Fruit fly (Drosophila melanogaster): ENCODE data around the gene CG4367.

CG4367 gene

DNA sequence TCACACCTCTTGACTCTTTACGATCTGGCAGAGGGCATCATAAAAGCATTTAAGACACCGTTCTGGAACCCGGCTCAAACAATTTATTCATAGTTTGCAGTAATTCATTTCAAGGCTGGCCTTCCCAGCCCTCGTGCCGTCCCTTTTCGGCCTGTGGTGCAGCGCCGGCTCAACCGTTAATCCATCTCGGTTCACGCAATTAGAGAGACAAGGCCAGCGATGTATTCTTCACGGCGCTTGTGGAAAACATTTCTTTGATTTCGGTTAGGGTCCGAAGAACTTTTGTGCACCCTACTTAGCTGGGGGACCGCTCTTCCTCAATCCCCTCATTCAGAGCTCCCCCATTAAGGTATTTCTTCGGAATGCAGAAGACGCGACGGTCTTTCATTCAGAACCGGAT is 13.7 kb downstream of the CG4367 start (continued):
- TF ChIP-seq stc (GFP tag; IDR thresholded peaks at IDR 0.05) (no peak), CG10321 (GFP tag; IDR thresholded peaks at IDR 0.05) (peak; percentile 50), Hmx (GFP tag; optimal IDR thresholded peaks at IDR 0.05) (no peak), CG8359 (GFP tag; optimal IDR thresholded peaks at IDR 0.05; ENCODE audit: borderline replicate concordance) (no peak), CG10959 (GFP tag; IDR thresholded peaks at IDR 0.05) (no peak), CG10274 (GFP tag; optimal IDR thresholded peaks at IDR 0.05) (peak; percentile 84), MBD-R2 (GFP tag; IDR thresholded peaks at IDR 0.05) (no peak), ap (GFP tag; IDR thresholded peaks at IDR 0.05) (no peak), CG7963 (GFP tag; IDR thresholded peaks at IDR 0.05; ENCODE audit: partially characterized antibody) (no peak), vvl (GFP tag; IDR thresholded peaks at IDR 0.05) (peak; percentile 33; the same call in 1 of the 2 replicates), jing (GFP tag; optimal IDR thresholded peaks at IDR 0.05) (no peak), CG13123 (GFP tag; optimal IDR thresholded peaks at IDR 0.05) (no peak), dpn (GFP tag; optimal IDR thresholded peaks at IDR 0.05) (no peak), oc (tag; optimal IDR thresholded peaks at IDR 0.05) (peak; percentile 82), Hr78 (GFP tag; optimal IDR thresholded peaks at IDR 0.05) (peak in 1 of 2 experiments; percentile 86)

DNA sequence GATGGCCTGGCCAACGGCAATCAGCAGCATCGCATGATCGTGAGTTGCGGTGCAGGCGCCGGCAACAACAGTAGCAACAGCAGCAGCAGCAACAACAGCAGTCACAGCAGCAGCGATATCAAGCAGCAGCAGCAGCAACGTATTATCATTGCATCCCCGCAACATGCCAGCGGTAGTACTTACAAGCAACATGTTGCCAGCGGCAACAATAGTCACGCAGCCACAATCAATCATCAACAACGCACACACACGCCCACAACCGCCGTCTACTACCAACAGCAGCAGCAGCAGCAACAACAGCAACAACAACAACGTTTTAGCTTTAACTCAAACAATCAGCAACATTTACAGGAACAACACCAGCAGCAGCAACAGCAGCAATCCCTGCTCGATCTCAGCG is 16.2 kb downstream of the CG4367 start:
- TF ChIP-seq Ravus (GFP tag; IDR thresholded peaks at IDR 0.05) (no peak), C15 (GFP tag; IDR thresholded peaks at IDR 0.05) (no peak), D (optimal IDR thresholded peaks at IDR 0.05) (peak; percentile 21), D (GFP tag; optimal IDR thresholded peaks at IDR 0.05) (no peak), CG5180 (GFP tag; optimal IDR thresholded peaks at IDR 0.05) (peak; percentile 43), pnt (GFP tag; optimal IDR thresholded peaks at IDR 0.05) (no peak), odd (GFP tag; optimal IDR thresholded peaks at IDR 0.05) (no peak), CG14441 (GFP tag; IDR thresholded peaks at IDR 0.05) (no peak), CG11504 (tag; optimal IDR thresholded peaks at IDR 0.05) (peak; percentile 93)

DNA sequence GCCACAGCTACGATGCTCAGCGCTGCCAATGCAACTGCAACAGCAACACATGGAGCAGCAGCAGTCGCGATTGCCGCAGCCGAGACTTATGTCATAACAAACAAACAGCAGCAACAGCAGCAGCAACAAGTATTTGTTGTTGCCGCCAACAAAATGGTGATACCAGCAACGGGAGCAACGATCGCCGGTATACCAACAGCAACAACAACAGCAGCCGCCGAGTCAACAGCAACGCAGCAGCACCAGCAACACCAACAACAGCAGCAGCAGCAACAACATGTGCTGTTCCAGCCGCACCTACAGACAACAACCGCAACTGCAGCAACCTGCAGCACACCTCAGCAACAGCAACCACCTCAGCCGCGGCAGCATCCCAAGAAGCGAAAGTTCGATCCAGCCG is 16.7 kb downstream of the CG4367 start:
- no peak for TF ChIP-seq CrebB (tag; optimal IDR thresholded peaks at IDR 0.05)
- TF ChIP-seq Poxn (GFP tag; IDR thresholded peaks at IDR 0.05): no peak
- no peak for TF ChIP-seq CG18262 (tag; optimal IDR thresholded peaks at IDR 0.05)
- peak; percentile 79 for TF ChIP-seq CG5180 (GFP tag; optimal IDR thresholded peaks at IDR 0.05)
- TF ChIP-seq jumu (GFP tag; optimal IDR thresholded peaks at IDR 0.05): no peak
- TF ChIP-seq twi (tag; optimal IDR thresholded peaks at IDR 0.05): peak; percentile 31
- TF ChIP-seq fd3F (GFP tag; optimal IDR thresholded peaks at IDR 0.05): no peak
- peak in 1 of 2 experiments; percentile 81 for TF ChIP-seq Dfd (GFP tag; optimal IDR thresholded peaks at IDR 0.05)
- no peak for TF ChIP-seq E2f1 (GFP tag; IDR thresholded peaks at IDR 0.05)
- no peak for TF ChIP-seq CG10959 (GFP tag; IDR thresholded peaks at IDR 0.05)
- TF ChIP-seq CG10431 (GFP tag; optimal IDR thresholded peaks at IDR 0.05): no peak
- no peak for TF ChIP-seq CG11398 (GFP tag; optimal IDR thresholded peaks at IDR 0.05)
- TF ChIP-seq CG4360 (GFP tag; IDR thresholded peaks at IDR 0.05): 0 out of 2 replicates have a peak, but pooled peaks have one; percentile 41
- no peak for TF ChIP-seq Deaf1 (tag; optimal IDR thresholded peaks at IDR 0.05)
- TF ChIP-seq nau (GFP tag; optimal IDR thresholded peaks at IDR 0.05): no peak
- no peak for TF ChIP-seq CG18619 (GFP tag; optimal IDR thresholded peaks at IDR 0.05)
- TF ChIP-seq vfl (GFP tag; optimal IDR thresholded peaks at IDR 0.05): no peak
- no peak for TF ChIP-seq CG17385 (GFP tag; optimal IDR thresholded peaks at IDR 0.05)
- no peak for TF ChIP-seq GATAe (GFP tag; conservative IDR thresholded peaks at IDR 0.05)
- TF ChIP-seq CG13123 (GFP tag; optimal IDR thresholded peaks at IDR 0.05): no peak
